Fruit fly (Drosophila melanogaster): ENCODE measurements around the gene Nek2.
A peak's percentile ranks its signal among the peaks of the same experiment; 100 is the strongest.

Gene Nek2

DNA sequence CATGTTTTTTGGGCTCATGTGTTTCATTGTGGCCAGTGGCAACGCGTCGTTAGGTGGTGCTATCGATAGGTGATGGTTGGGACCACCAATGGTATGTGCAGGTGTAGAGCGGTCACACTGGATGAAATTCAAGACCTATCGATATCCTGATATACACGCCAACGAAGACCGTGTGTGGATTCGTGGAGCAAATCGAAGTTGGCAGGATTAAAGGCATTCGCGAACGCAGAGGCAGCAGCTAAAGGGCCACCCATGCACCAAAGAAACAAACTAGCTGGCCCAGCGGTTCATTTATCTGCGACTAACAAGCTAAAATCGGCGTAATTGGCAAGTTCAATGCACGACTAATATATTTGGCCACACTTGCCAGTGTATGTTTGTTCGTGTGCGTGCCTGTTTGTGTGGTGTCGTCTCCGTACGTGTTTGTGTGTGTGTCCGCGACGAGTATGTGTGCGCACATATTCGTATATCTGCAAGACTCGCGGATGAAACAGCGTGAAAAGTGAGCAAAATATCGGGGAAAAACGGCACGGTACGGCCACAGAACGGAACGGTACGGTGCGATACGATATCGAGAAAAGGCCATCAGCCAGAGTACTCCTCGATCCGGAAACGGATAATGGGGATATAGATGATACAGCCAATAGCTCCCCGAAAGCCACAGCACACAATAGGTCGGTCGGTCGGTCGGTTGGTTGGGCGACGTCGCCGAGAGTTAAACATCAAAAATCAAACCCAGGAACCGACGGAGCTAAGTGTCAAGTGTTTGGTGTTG, 44.5 kb upstream of the Nek2 start, which contains the start of gene Ubr3 (continued):
- TF ChIP-seq odd (GFP tag; optimal IDR thresholded peaks at IDR 0.05) (no peak), CG34376 (GFP tag; optimal IDR thresholded peaks at IDR 0.05) (peak; percentile 55), bab2 (GFP tag; optimal IDR thresholded peaks at IDR 0.05) (no peak), CG3847 (GFP tag; IDR thresholded peaks at IDR 0.05) (peak; percentile 32), CG7786 (GFP tag; optimal IDR thresholded peaks at IDR 0.05) (no peak), CG1529 (GFP tag; optimal IDR thresholded peaks at IDR 0.05) (no peak), CG12155 (GFP tag; optimal IDR thresholded peaks at IDR 0.05) (no peak), TFAM (GFP tag; optimal IDR thresholded peaks at IDR 0.05) (no peak), CG10431 (GFP tag; optimal IDR thresholded peaks at IDR 0.05) (no peak), lbe (GFP tag; optimal IDR thresholded peaks at IDR 0.05) (no peak), CG11093 (GFP tag; IDR thresholded peaks at IDR 0.05) (no peak), Sin3A (optimal IDR thresholded peaks at IDR 0.05) (peak; percentile 91), Ssrp (tag; optimal IDR thresholded peaks at IDR 0.05) (no peak), Doc3 (GFP tag; IDR thresholded peaks at IDR 0.05; ENCODE audit: partially characterized antibody) (peak; percentile 54; the same call in 1 of the 3 replicates), az2 (GFP tag; optimal IDR thresholded peaks at IDR 0.05) (no peak), Mes4 (GFP tag; optimal IDR thresholded peaks at IDR 0.05) (no peak), crol (GFP tag; IDR thresholded peaks at IDR 0.05) (no peak), zen (tag; optimal IDR thresholded peaks at IDR 0.05) (no peak), Adf1 (GFP tag; IDR thresholded peaks at IDR 0.05) (no peak), Dref (GFP tag; IDR thresholded peaks at IDR 0.05) (peak; percentile 87), z (GFP tag; IDR thresholded peaks at IDR 0.05) (no peak), CG31441 (GFP tag; IDR thresholded peaks at IDR 0.05) (no peak), BEAF-32 (GFP tag; optimal IDR thresholded peaks at IDR 0.05) (peak; percentile 87), ham (GFP tag; IDR thresholded peaks at IDR 0.05) (no peak), dmrt99B (tag; optimal IDR thresholded peaks at IDR 0.05) (no peak), chm (GFP tag; IDR thresholded peaks at IDR 0.05) (no peak), CG31365 (tag; optimal IDR thresholded peaks at IDR 0.05) (no peak), scrt (GFP tag; optimal IDR thresholded peaks at IDR 0.05) (no peak), CG11696 (GFP tag; IDR thresholded peaks at IDR 0.05) (no peak), cwo (GFP tag; optimal IDR thresholded peaks at IDR 0.05) (no peak), H15 (GFP tag; IDR thresholded peaks at IDR 0.05) (no peak), ro (GFP tag; IDR thresholded peaks at IDR 0.05) (no peak), wdn (GFP tag; IDR thresholded peaks at IDR 0.05) (no peak), CG17385 (GFP tag; optimal IDR thresholded peaks at IDR 0.05) (no peak), Vsx1 (GFP tag; optimal IDR thresholded peaks at IDR 0.05) (no peak), br (optimal IDR thresholded peaks at IDR 0.05) (no peak), CG12391 (tag; optimal IDR thresholded peaks at IDR 0.05) (peak; percentile 9), CG2712 (tag; optimal IDR thresholded peaks at IDR 0.05) (peak; percentile 10), CG30020 (tag; optimal IDR thresholded peaks at IDR 0.05) (peak; percentile 29), Taf1 (GFP tag; IDR thresholded peaks at IDR 0.05) (no peak), HmgZ (tag; optimal IDR thresholded peaks at IDR 0.05) (peak; percentile 49), CG1233 (GFP tag; optimal IDR thresholded peaks at IDR 0.05) (no peak), CG15011 (GFP tag; optimal IDR thresholded peaks at IDR 0.05) (no peak), chinmo (GFP tag; IDR thresholded peaks at IDR 0.05; ENCODE audit: partially characterized antibody) (0 out of 4 replicates have a peak, but pooled peaks have one; percentile 30), B-H1 (GFP tag; IDR thresholded peaks at IDR 0.05) (no peak), gem (tag; optimal IDR thresholded peaks at IDR 0.05) (no peak), CG5180 (GFP tag; optimal IDR thresholded peaks at IDR 0.05) (no peak), CG33213 (GFP tag; optimal IDR thresholded peaks at IDR 0.05) (no peak), CG3065 (GFP tag; optimal IDR thresholded peaks at IDR 0.05) (no peak), Fer1 (GFP tag; optimal IDR thresholded peaks at IDR 0.05) (peak; percentile 35), CG15514 (GFP tag; optimal IDR thresholded peaks at IDR 0.05) (peak; percentile 37)

Data from whole organism, embryonic.